Worm (Caenorhabditis elegans) whole organism, L2 larva: ENCODE measurements around the gene Y94H6A.10.

Experiments used
- ZK546.5 ChIP-seq: sonication (generic microtip); optimal IDR thresholded peaks from 2 replicates; lab custom pipeline; 2017; ENCODE audit warnings: missing biosample characterization, missing genetic modification characterization
- alr-1 ChIP-seq: fragments of 150-350 bp; optimal IDR thresholded peaks from 2 replicates; lab custom pipeline; 2014; ENCODE audit warnings: missing biosample characterization, missing genetic modification characterization
- dmd-4 ChIP-seq: sonication (generic microtip); optimal IDR thresholded peaks from 2 replicates; lab custom pipeline; 2017; ENCODE audit warnings: missing biosample characterization, missing genetic modification characterization
- mab-5 ChIP-seq: fragments of 150-350 bp; optimal IDR thresholded peaks from 2 replicates; lab custom pipeline; 2014; ENCODE audit warnings: missing biosample characterization, missing genetic modification characterization
- mdl-1 ChIP-seq, 2 experiments: fragments of 150-350 bp in 1 of 2; sonication (generic microtip) in 1 of 2; optimal IDR thresholded peaks; 2 replicates each; lab custom pipeline; 2017; ENCODE audit warnings: missing biosample characterization in 2 of 2, missing genetic modification characterization in 2 of 2
- nhr-11 ChIP-seq: fragments of 150-350 bp; optimal IDR thresholded peaks from 2 replicates; lab custom pipeline; 2014; ENCODE audit warnings: missing biosample characterization, missing genetic modification characterization
- nhr-237 ChIP-seq: fragments of 150-350 bp; optimal IDR thresholded peaks from 2 replicates; lab custom pipeline; 2014; ENCODE audit warnings: missing biosample characterization, missing genetic modification characterization
- snpc-4 ChIP-seq: fragments of 150-350 bp; optimal IDR thresholded peaks from 2 replicates; lab custom pipeline; 2014; ENCODE audit warnings: missing biosample characterization, missing genetic modification characterization
- unc-39 ChIP-seq: fragments of 150-350 bp; optimal IDR thresholded peaks from 2 replicates; lab custom pipeline; 2014; ENCODE audit warnings: missing biosample characterization, missing genetic modification characterization
- ztf-11 ChIP-seq: sonication (generic microtip); optimal IDR thresholded peaks from 2 replicates; lab custom pipeline; 2017; ENCODE audit warnings: missing biosample characterization, missing genetic modification characterization

DNA sequence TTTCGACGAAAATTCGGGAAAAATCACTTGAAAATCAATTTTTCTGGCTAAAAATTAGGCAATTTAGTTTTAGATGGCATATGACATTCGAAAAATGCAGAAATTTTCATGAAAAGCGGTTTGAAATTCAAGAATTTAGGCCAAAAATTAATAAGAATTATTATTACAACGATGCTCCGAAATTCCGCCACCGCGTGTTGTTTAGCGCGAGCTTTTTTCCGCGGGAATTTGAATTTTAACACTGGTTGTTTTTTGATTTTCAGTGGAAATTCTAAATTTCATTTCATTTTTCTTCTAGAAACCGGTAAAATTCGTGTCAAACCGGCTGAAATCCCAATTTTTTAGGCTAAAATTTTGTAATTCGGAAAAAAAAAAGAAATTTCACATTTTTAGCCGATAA, 39.8 kb downstream of the Y94H6A.10 start:
- no peak for TF ChIP-seq snpc-4
- TF ChIP-seq alr-1 (tag; lab: Kevin White, UChicago), result no peak
- no peak for TF ChIP-seq nhr-237
- no peak for TF ChIP-seq ztf-11
- TF ChIP-seq nhr-11 (tag; lab: Kevin White, UChicago), result no peak
- no peak for TF ChIP-seq mab-5
- TF ChIP-seq mdl-1 (tag; optimal IDR thresholded peaks at IDR 0.05; lab: Kevin White, UChicago), result no peak
- TF ChIP-seq dmd-4 (tag; lab: Kevin White, UChicago), result no peak
- no peak for TF ChIP-seq ZK546.5 (tag; lab: Kevin White, UChicago)
- no peak for TF ChIP-seq unc-39 (tag; lab: Kevin White, UChicago)
